Worm (Caenorhabditis elegans) whole organism, L3 larva: ENCODE measurements around the gene T28C12.1.

Experiments
- R02D3.7 ChIP-seq: fragments of 150-350 bp; optimal IDR thresholded peaks from 2 replicates; lab custom pipeline; 2014; ENCODE audit warnings: missing biosample characterization, missing genetic modification characterization
- aly-2 ChIP-seq: fragments of 150-350 bp; optimal IDR thresholded peaks from 2 replicates; lab custom pipeline; 2014; ENCODE audit warnings: missing biosample characterization, missing genetic modification characterization
- ama-1 ChIP-seq: fragments of 150-350 bp; optimal IDR thresholded peaks from 2 replicates; lab custom pipeline; 2018
- ceh-28 ChIP-seq: fragments of 150-350 bp; optimal IDR thresholded peaks from 2 replicates; lab custom pipeline; 2014; ENCODE audit warnings: missing biosample characterization, missing genetic modification reagents, missing genetic modification characterization
- ceh-82 ChIP-seq: fragments of 150-350 bp; optimal IDR thresholded peaks from 2 replicates; lab custom pipeline; 2014; ENCODE audit warnings: missing biosample characterization, missing genetic modification characterization
- elt-1 ChIP-seq: fragments of 150-350 bp; optimal IDR thresholded peaks from 2 replicates; lab custom pipeline; 2014; ENCODE audit warnings: missing biosample characterization, missing genetic modification characterization
- elt-2 ChIP-seq: sonication (generic microtip); optimal IDR thresholded peaks from 2 replicates; lab custom pipeline; 2016; ENCODE audit warnings: missing genetic modification reagents, mild to moderate bottlenecking, missing genetic modification characterization, missing compliant biosample characterization
- lin-39 ChIP-seq: fragments of 150-350 bp; optimal IDR thresholded peaks from 2 replicates; lab custom pipeline; 2018; ENCODE audit warnings: missing biosample characterization, missing genetic modification reagents, missing genetic modification characterization
- nfya-1 ChIP-seq: sonication (generic microtip); optimal IDR thresholded peaks from 2 replicates; lab custom pipeline; 2017; ENCODE audit warnings: missing genetic modification characterization, mild to moderate bottlenecking, missing compliant biosample characterization, antibody characterized with exemption, moderate library complexity; ENCODE audit not compliant: insufficient read depth
- nhr-11 ChIP-seq: fragments of 150-350 bp; optimal IDR thresholded peaks from 2 replicates; lab custom pipeline; 2014; ENCODE audit warnings: missing biosample characterization, missing genetic modification characterization
- skn-1 ChIP-seq: fragments of 150-350 bp; optimal IDR thresholded peaks from 2 replicates; lab custom pipeline; 2014; ENCODE audit warnings: missing biosample characterization, missing genetic modification characterization
- snpc-4 ChIP-seq: fragments of 150-350 bp; optimal IDR thresholded peaks from 2 replicates; lab custom pipeline; 2014; ENCODE audit warnings: missing biosample characterization, missing genetic modification characterization
- unc-62 ChIP-seq: fragments of 150-350 bp; sonication (generic microtip); optimal IDR thresholded peaks from 4 replicates; lab custom pipeline; 2014; ENCODE audit warnings: missing biosample characterization, missing genetic modification reagents, missing genetic modification characterization
- ztf-11 ChIP-seq: fragments of 150-350 bp; optimal IDR thresholded peaks from 2 replicates; lab custom pipeline; 2014; ENCODE audit warnings: missing biosample characterization, missing genetic modification characterization

DNA sequence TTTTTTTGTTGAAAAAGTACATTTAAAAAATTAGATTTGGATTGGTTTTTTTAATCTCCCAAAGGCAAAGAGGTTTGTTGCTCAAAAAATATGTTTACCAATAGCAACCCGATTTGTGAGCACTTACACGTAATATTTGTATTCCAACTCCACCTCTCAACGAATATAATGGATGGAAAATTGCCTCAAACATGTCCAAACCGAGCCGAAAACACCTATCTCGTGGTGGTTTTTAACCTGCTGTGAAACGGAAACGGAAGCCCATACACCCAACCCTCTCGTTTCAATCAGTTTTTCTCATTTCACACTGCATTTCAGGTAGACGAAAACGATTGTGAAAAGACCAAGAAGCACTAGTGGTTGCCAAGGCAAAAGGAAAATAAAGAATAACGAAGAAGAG is 15.1 kb upstream of the T28C12.1 start, which contains the start of gene cest-24:
- TF ChIP-seq elt-2 (tag; lab: Kevin White, UChicago) (no peak), unc-62 (GFP tag; lab: Kevin White, UChicago) (no peak), ceh-28 (tag; lab: Kevin White, UChicago) (no peak), nhr-11 (tag; lab: Kevin White, UChicago) (no peak), ama-1 (lab: Kevin White, UChicago) (no peak), snpc-4 (tag; lab: Kevin White, UChicago) (no peak), elt-1 (tag; lab: Kevin White, UChicago) (no peak), skn-1 (tag; lab: Kevin White, UChicago) (no peak), R02D3.7 (tag; lab: Kevin White, UChicago) (no peak), aly-2 (no peak), lin-39 (tag; lab: Kevin White, UChicago) (no peak), ztf-11 (tag; lab: Kevin White, UChicago) (no peak), nfya-1 (tag; lab: Kevin White, UChicago) (no peak), ceh-82 (no peak)
